Fruit fly (Drosophila melanogaster) S2 (cell line): Measurements from ENCODE around the gene CG17598.

ENCODE experiments used
- CG8478 ChIP-seq: fragments of >200 bp; optimal IDR thresholded peaks from 2 replicates; lab custom pipeline; 2018
- CTCF ChIP-seq, 2 experiments: fragments of >200 bp; optimal IDR thresholded peaks; 2 replicates each; lab custom pipeline; 2018

DNA sequence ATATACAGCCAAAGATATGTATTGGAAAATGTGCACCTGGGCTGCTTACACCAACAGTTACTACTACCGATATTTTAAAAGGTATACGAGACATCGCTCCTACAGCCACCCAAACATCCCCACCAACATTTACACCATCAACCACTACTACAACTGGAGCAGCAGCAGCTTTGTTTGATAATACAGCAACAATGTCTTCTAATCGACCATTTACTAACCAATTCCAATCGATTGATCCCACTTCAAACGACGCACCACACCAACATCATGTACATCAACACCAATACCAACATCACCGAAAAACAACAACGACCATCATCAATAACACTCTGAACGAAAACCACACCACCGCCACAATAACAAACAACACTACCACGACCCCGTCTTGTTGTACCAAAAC lies 38.0 kb downstream of the CG17598 start:
- TF ChIP-seq CG8478 (lab: Kevin White, UChicago) (no peak), CTCF (optimal IDR thresholded peaks at IDR 0.05; lab: Kevin White, UChicago) (no peak)
